Worm (Caenorhabditis elegans): ENCODE measurements around the gene C28H8.2.
A peak's percentile ranks its signal among the peaks of the same experiment; 100 is the strongest.

Gene C28H8.2

ce11 chrIII:5958172-5958886, 38.2 kb downstream of the C28H8.2 start, which contains the start of the genes nono-1 and nop-1:
Gene nono-1 (minus strand): TSS chrIII:5958246.
Gene nop-1 (plus strand): TSS chrIII:5958722.
- TF ChIP-seq him-1 (tag; optimal IDR thresholded peaks at IDR 0.05) (no peak), W03F9.2 (tag; optimal IDR thresholded peaks at IDR 0.05) (peak; percentile 51)

DNA sequence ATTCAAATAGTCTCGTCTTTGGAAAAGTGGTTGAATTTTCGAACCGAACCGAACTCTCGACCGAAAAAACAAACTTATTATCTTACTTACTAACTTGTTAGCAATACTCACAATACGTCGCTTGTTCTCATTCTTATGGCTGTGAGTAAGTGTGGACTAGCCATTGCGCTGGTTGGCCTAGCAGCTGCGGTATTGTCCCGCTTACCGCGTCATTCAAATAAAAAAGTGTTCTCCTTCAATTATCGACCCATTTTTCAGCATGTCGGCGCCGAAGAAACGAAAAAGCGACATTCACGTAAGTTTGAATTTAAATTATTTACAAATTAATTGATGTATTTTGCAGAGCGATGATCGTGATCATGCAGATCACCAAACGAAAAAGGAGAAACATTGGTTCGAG, 38.9 kb downstream of the C28H8.2 start:
- no peak for TF ChIP-seq him-1 (tag; optimal IDR thresholded peaks at IDR 0.05)
- no peak for TF ChIP-seq dao-5 (tag; optimal IDR thresholded peaks at IDR 0.05)
- no peak for TF ChIP-seq W03F9.2 (tag; optimal IDR thresholded peaks at IDR 0.05)

DNA sequence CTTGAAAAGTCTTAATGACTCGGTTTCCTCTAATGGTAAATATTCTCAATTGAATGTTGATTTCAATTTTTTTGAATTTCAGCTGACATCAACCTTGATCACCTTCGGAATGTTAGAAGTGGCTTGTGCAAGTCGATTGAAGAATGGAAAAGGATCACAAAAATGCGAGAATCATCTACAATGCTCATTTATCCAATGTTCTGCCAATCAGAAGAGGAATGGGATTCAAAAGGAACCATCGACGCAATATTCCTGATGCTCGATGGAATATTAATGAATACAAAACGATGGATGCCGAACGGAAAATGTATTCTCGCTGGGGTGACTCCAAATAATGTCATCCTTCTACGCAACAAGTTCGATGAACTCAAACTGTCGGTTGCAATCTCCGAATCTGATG, 41.4 kb downstream of the C28H8.2 start:
- no peak for TF ChIP-seq dao-5 (tag; optimal IDR thresholded peaks at IDR 0.05)
- TF ChIP-seq him-1 (tag; optimal IDR thresholded peaks at IDR 0.05) = no peak
- TF ChIP-seq W03F9.2 (tag; optimal IDR thresholded peaks at IDR 0.05) = no peak

DNA sequence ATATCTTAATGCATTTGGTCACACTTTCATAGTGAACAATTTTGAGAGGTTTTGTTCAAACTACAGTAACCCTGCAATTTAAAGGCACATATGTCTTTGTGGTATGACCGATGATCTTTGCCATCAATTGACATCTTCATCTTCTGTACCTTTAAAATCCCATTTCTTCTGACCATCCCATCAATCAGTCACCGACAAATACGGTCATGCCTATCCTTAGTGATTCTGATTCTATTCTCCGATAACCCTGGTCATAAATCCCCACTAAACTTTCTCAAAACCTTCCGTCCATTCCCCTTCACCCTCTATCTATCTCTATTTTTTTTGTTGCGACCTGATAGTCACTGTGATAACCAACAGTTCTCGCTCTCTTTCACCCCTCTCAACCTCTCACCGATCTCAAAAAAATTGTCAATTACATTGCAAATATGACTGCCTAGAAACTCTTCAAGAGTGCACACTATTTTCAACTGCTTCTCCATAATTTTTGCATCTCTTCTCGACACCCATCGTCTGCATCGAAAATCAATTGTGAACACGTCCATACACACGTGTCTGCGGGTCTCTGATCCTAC, 44.0 kb downstream of the C28H8.2 start:
- TF ChIP-seq him-1 (tag; optimal IDR thresholded peaks at IDR 0.05) = no peak
- TF ChIP-seq dao-5 (tag; optimal IDR thresholded peaks at IDR 0.05) = no peak
- TF ChIP-seq W03F9.2 (tag; optimal IDR thresholded peaks at IDR 0.05) = no peak

DNA sequence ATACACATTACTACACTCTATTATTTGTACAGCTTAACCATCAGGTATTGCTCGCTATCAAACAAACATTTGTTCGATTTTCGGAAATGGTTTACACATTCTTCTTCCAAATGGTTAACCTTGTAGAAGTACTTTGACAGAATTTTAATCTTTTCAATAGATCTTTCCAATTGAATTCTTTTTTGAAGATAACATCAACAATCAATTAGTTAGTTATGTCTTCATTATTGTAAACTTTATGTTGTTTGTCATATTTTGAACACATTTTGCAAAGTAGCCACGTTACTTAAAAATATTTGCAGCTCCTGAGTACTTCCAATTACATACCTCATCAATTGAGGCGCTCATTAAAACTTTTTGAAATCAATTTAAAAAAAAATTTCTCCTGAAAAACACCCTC, 45.2 kb downstream of the C28H8.2 start:
- TF ChIP-seq W03F9.2 (tag; optimal IDR thresholded peaks at IDR 0.05) = no peak
- no peak for TF ChIP-seq dao-5 (tag; optimal IDR thresholded peaks at IDR 0.05)
- TF ChIP-seq him-1 (tag; optimal IDR thresholded peaks at IDR 0.05) = no peak

- TF ChIP-seq W03F9.2 (tag; optimal IDR thresholded peaks at IDR 0.05) = no peak
- TF ChIP-seq dao-5 (tag; optimal IDR thresholded peaks at IDR 0.05) = no peak
- TF ChIP-seq him-1 (tag; optimal IDR thresholded peaks at IDR 0.05) = no peak
Measured at ce11 chrIII:5965839-5966463, 45.8 kb downstream of the C28H8.2 start, which contains the start of gene dct-6. Gene dct-6 (plus strand): TSS chrIII:5966413.

ce11 chrIII:5967640-5968039, 47.5 kb downstream of the C28H8.2 start:
- no peak for TF ChIP-seq dao-5 (tag; optimal IDR thresholded peaks at IDR 0.05)
- TF ChIP-seq him-1 (tag; optimal IDR thresholded peaks at IDR 0.05) = no peak
- no peak for TF ChIP-seq W03F9.2 (tag; optimal IDR thresholded peaks at IDR 0.05)

All from whole organism, L4/young adult.